Fruit fly (Drosophila melanogaster) ovary, adult (tissue): Measurements from ENCODE around the gene in.

Experiments used
- CG17801 ChIP-seq: fragments of 200-800 bp; optimal IDR thresholded peaks from 2 replicates; lab custom pipeline; 2019; ENCODE audit warnings: missing biosample characterization, mild to moderate bottlenecking, missing genetic modification characterization, moderate library complexity; ENCODE audit not compliant: partially characterized antibody

The in gene

dm6 chr3L:20361389-20361788, 5.6 kb upstream of the in start, which contains the start of gene Prim2:
Gene Prim2 (minus strand): TSS chr3L:20361585.
- no peak for TF ChIP-seq CG17801 (GFP tag; lab: Kevin White, UChicago)

DNA sequence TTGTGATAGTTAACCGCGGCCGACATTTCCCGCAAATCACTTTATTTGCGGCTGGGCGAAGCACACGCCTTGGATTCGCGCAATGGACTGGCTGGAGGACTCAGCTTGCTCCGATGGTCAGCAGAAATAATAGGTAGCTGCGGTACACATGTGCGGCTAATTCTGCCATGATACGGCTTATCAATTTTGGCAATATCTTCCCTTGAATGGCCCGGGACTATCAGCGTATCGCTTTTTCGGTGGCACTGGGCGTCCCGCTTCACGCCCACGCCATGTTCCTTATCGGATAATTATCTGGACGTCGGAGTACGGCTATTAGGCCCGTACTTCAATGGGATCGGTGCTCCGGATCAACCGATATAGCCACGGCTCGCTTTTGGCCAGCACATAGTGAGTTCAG, 924 bp upstream of the in start:
- TF ChIP-seq CG17801 (GFP tag; lab: Kevin White, UChicago): no peak

dm6 chr3L:20370013-20370412, 3.0 kb downstream of the in start, which contains the start of gene CG13247:
Gene CG13247 (plus strand): TSS chr3L:20370313.
- TF ChIP-seq CG17801 (GFP tag; lab: Kevin White, UChicago): no peak

dm6 chr3L:20375467-20375866, 8.5 kb downstream of the in start:
- no peak for TF ChIP-seq CG17801 (GFP tag; lab: Kevin White, UChicago)

- TF ChIP-seq CG17801 (GFP tag; lab: Kevin White, UChicago): peak; percentile 45
Observed at dm6 chr3L:20375878-20376563, 9.0 kb downstream of the in start, which contains the start of the genes Ide and RhoBTB. Gene Ide (minus strand): TSS chr3L:20375896. Gene RhoBTB (plus strand): TSS chr3L:20376242.

- TF ChIP-seq CG17801 (GFP tag; lab: Kevin White, UChicago): no peak
Observed at dm6 chr3L:20376564-20376920, 9.5 kb downstream of the in start.

DNA sequence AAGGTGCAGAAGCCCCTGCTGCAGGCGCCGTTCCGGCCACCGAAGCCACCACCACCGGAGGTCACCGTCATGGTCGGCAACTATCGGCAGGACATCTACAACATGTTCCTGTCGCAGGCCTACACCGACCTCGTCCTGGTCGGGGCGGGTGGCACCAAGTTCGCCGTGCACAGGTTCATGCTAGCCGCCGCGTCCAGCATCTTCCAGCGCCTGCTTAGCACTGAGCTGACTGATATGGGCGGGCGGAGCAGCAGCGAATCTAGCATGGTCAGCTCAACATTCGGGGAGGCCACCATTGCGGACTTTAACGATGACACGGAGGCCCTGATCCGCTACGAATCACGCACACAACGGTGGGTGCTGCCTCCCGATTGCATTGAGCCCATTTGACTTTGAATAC, 12.5 kb downstream of the in start:
- no peak for TF ChIP-seq CG17801 (GFP tag; lab: Kevin White, UChicago)

dm6 chr3L:20384086-20384810, 17.2 kb downstream of the in start, which contains the start of the genes CG5498 and fbl:
Gene CG5498 (minus strand): TSS chr3L:20384109.
Gene fbl (plus strand): TSS chr3L:20384429.
- TF ChIP-seq CG17801 (GFP tag; lab: Kevin White, UChicago): peak; percentile 76

dm6 chr3L:20385006-20385405, 18.0 kb downstream of the in start:
- no peak for TF ChIP-seq CG17801 (GFP tag; lab: Kevin White, UChicago)

DNA sequence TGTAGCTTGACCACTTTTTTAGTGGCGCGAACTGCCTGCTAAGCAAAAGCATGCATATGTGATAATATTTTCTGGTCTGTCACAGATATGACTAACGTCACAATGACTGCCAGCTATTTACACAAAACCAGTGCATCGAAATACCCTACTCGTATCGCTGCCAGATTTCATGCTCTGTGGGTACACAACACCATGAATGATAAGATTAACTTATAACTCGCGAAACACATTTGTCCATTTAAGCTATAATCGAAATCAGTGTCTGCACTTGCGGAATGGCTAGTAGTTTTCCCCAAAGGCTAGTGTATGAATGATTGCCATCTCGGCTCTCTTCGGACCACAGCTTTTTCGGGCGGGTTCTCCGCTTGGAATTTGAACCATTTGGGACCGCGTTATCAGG, 18.4 kb downstream of the in start:
- TF ChIP-seq CG17801 (GFP tag; lab: Kevin White, UChicago): no peak

DNA sequence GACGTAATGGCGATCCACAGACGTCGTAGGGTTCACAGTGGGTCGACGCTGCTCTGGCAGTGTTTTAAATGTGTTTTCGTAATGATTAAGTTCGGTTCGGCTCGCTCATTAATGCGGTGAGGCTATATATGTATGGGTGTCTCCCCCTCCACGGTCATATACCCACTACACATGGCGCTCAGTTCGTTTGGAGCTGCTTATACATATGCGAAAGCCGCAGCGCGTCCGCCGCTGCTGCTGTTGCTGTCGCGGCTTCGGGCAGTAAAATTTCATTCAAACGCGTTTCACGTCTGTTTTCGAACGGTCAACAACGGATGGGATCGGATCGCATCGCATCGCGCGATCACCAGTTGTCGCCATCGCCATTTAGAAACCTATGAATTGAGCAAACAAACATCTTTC, 19.0 kb downstream of the in start:
- TF ChIP-seq CG17801 (GFP tag; lab: Kevin White, UChicago): no peak

dm6 chr3L:20387038-20387842, 20.2 kb downstream of the in start:
- no peak for TF ChIP-seq CG17801 (GFP tag; lab: Kevin White, UChicago)

DNA sequence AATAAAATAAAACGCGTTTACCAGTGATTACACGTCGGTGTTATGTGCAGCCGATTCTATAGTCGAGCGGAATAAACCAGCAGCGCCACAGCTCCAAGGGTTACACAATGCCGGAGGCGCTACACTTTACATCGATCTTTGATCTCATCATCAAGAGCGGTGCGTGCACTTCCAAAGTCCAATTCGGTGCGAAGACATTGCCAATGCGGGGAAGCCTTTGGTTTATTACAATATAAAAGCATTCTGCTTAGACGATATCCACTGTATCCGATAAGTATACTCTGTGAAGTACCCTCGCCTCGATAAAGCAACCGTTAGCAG, 20.8 kb downstream of the in start:
- TF ChIP-seq CG17801 (GFP tag; lab: Kevin White, UChicago): no peak

dm6 chr3L:20388983-20389382, 22.0 kb downstream of the in start:
- TF ChIP-seq CG17801 (GFP tag; lab: Kevin White, UChicago): no peak

DNA sequence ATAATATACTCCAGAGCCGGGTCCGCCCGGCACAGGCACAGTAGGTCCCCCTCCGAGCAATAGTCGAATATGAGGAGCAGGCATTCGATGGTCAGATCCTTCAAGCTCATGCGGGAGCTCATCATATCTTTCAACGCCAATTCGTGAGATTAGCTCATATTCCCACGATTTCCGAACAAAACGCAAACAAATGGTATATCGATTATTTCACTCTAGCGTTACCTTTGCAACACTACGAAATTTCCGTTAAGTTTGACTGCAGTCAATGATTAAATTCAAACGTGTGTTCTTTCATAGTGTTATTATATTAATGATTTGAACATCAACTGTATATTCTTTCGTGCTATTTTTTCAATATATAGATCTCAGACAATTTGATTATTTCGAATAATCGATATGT, 26.4 kb downstream of the in start, which contains the start of gene CG33969:
Gene CG33969, minus strand, starts transcription at position 197 of the 400 bp plus-strand sequence.
- TF ChIP-seq CG17801 (GFP tag; lab: Kevin White, UChicago): peak; percentile 2
